Worm (Caenorhabditis elegans) whole organism, L4/young adult: Measurements from ENCODE around the gene gst-41.

Experiments
- W03F9.2 ChIP-seq: fragments of 150-350 bp; optimal IDR thresholded peaks from 2 replicates; lab custom pipeline; 2014; ENCODE audit warnings: missing biosample characterization, missing genetic modification characterization
- dao-5 ChIP-seq: sonication (generic microtip); optimal IDR thresholded peaks from 2 replicates; lab custom pipeline; 2016; ENCODE audit warnings: missing genotype, missing genetic modification characterization, moderate library complexity, missing compliant biosample characterization
- him-1 ChIP-seq: sonication (generic microtip); optimal IDR thresholded peaks from 2 replicates; lab custom pipeline; 2016; ENCODE audit warnings: missing genotype, missing genetic modification reagents, missing genetic modification characterization, missing compliant biosample characterization

ce11 chrV:7403501-7403900 lies 4.4 kb upstream of the gst-41 start:
- TF ChIP-seq him-1 (tag; lab: Kevin White, UChicago): no peak
- no peak for TF ChIP-seq W03F9.2 (tag; lab: Kevin White, UChicago)
- no peak for TF ChIP-seq dao-5
